Worm (Caenorhabditis elegans) whole organism, L3 larva: ENCODE data around the gene F38B6.7.

ENCODE experiments used
- ZK546.5 ChIP-seq: sonication (generic microtip); optimal IDR thresholded peaks from 2 replicates; lab custom pipeline; 2017; ENCODE audit warnings: missing biosample characterization, missing genetic modification characterization
- ama-1 ChIP-seq: fragments of 150-350 bp; optimal IDR thresholded peaks from 2 replicates; lab custom pipeline; 2018
- ceh-16 ChIP-seq: sonication (generic microtip); optimal IDR thresholded peaks from 2 replicates; lab custom pipeline; 2017; ENCODE audit warnings: missing biosample characterization, missing genetic modification characterization
- ceh-82 ChIP-seq: fragments of 150-350 bp; optimal IDR thresholded peaks from 2 replicates; lab custom pipeline; 2014; ENCODE audit warnings: missing biosample characterization, missing genetic modification characterization
- ceh-9 ChIP-seq: sonication (generic microtip); optimal IDR thresholded peaks from 2 replicates; lab custom pipeline; 2018; ENCODE audit warnings: missing biosample characterization, missing genetic modification characterization
- daf-12 ChIP-seq: fragments of 150-350 bp; optimal IDR thresholded peaks from 2 replicates; lab custom pipeline; 2014; ENCODE audit warnings: missing biosample characterization, missing genetic modification reagents, missing genetic modification characterization
- egl-27 ChIP-seq: sonication (generic microtip); optimal IDR thresholded peaks from 4 replicates; lab custom pipeline; 2017; ENCODE audit warnings: missing biosample characterization, missing genetic modification reagents, missing genetic modification characterization
- elt-1 ChIP-seq: fragments of 150-350 bp; optimal IDR thresholded peaks from 2 replicates; lab custom pipeline; 2014; ENCODE audit warnings: missing biosample characterization, missing genetic modification characterization
- elt-2 ChIP-seq: sonication (generic microtip); optimal IDR thresholded peaks from 2 replicates; lab custom pipeline; 2016; ENCODE audit warnings: missing genetic modification reagents, mild to moderate bottlenecking, missing genetic modification characterization, missing compliant biosample characterization
- elt-3 ChIP-seq, 3 experiments: fragments of 150-350 bp in 1 of 3; sonication (generic microtip) in 2 of 3; optimal IDR thresholded peaks; 2 replicates in 2 of 3; 4 replicates in 1 of 3; lab custom pipeline; 2014 to 2017; ENCODE audit warnings: missing biosample characterization in 3 of 3, missing genetic modification characterization in 3 of 3
- eor-1 ChIP-seq, 2 experiments: fragments of 150-350 bp; optimal IDR thresholded peaks; 2 replicates each; lab custom pipeline; 2014 to 2018; ENCODE audit warnings: missing biosample characterization in 2 of 2, missing genetic modification characterization in 2 of 2
- fkh-10 ChIP-seq: sonication (generic microtip); optimal IDR thresholded peaks from 2 replicates; lab custom pipeline; 2017; ENCODE audit warnings: missing biosample characterization, missing genetic modification reagents, missing genetic modification characterization
- fos-1 ChIP-seq: fragments of 150-350 bp; optimal IDR thresholded peaks from 2 replicates; lab custom pipeline; 2014; ENCODE audit warnings: missing biosample characterization, missing genetic modification characterization
- hmg-11 ChIP-seq: sonication (generic microtip); optimal IDR thresholded peaks from 2 replicates; lab custom pipeline; 2016; ENCODE audit warnings: missing genetic modification characterization, missing compliant biosample characterization
- jun-1 ChIP-seq: fragments of 150-350 bp; optimal IDR thresholded peaks from 2 replicates; lab custom pipeline; 2014; ENCODE audit warnings: missing biosample characterization, missing genetic modification reagents, missing genetic modification characterization
- lin-15B ChIP-seq: fragments of 150-350 bp; optimal IDR thresholded peaks from 2 replicates; lab custom pipeline; 2014; ENCODE audit warnings: missing biosample characterization, missing genetic modification characterization
- lin-39 ChIP-seq: fragments of 150-350 bp; optimal IDR thresholded peaks from 2 replicates; lab custom pipeline; 2018; ENCODE audit warnings: missing biosample characterization, missing genetic modification reagents, missing genetic modification characterization
- lsy-12 ChIP-seq: sonication (generic microtip); optimal IDR thresholded peaks from 2 replicates; lab custom pipeline; 2016; ENCODE audit warnings: mild to moderate bottlenecking, missing genetic modification characterization, missing compliant biosample characterization
- mdl-1 ChIP-seq: fragments of 150-350 bp; optimal IDR thresholded peaks from 2 replicates; lab custom pipeline; 2014; ENCODE audit warnings: missing biosample characterization, missing genetic modification characterization
- mml-1 ChIP-seq: fragments of 150-350 bp; sonication (generic microtip); optimal IDR thresholded peaks from 3 replicates; lab custom pipeline; 2014; ENCODE audit warnings: missing biosample characterization, missing genetic modification characterization
- nfya-1 ChIP-seq: sonication (generic microtip); optimal IDR thresholded peaks from 2 replicates; lab custom pipeline; 2017; ENCODE audit warnings: missing genetic modification characterization, mild to moderate bottlenecking, missing compliant biosample characterization, antibody characterized with exemption, moderate library complexity; ENCODE audit not compliant: insufficient read depth
- nhr-11 ChIP-seq: fragments of 150-350 bp; optimal IDR thresholded peaks from 2 replicates; lab custom pipeline; 2014; ENCODE audit warnings: missing biosample characterization, missing genetic modification characterization
- nhr-12 ChIP-seq: fragments of 150-350 bp; optimal IDR thresholded peaks from 2 replicates; lab custom pipeline; 2014; ENCODE audit warnings: missing biosample characterization, missing genetic modification characterization
- nhr-23 ChIP-seq: fragments of 150-350 bp; optimal IDR thresholded peaks from 2 replicates; lab custom pipeline; 2014; ENCODE audit warnings: missing biosample characterization, missing genetic modification reagents, missing genetic modification characterization
- nhr-25 ChIP-seq: sonication (generic microtip); optimal IDR thresholded peaks from 2 replicates; lab custom pipeline; 2017; ENCODE audit warnings: missing biosample characterization, missing genetic modification characterization
- nhr-28 ChIP-seq: fragments of 150-350 bp; optimal IDR thresholded peaks from 2 replicates; lab custom pipeline; 2014; ENCODE audit warnings: missing biosample characterization, missing genetic modification characterization
- nhr-43 ChIP-seq: sonication (generic microtip); optimal IDR thresholded peaks from 2 replicates; lab custom pipeline; 2016; ENCODE audit warnings: mild to moderate bottlenecking, missing genetic modification characterization, missing compliant biosample characterization; ENCODE audit not compliant: poor library complexity, severe bottlenecking
- nhr-67 ChIP-seq: fragments of 150-350 bp; optimal IDR thresholded peaks from 2 replicates; lab custom pipeline; 2014; ENCODE audit warnings: missing biosample characterization, missing genetic modification characterization
- nhr-76 ChIP-seq: fragments of 150-350 bp; sonication (generic microtip); optimal IDR thresholded peaks from 5 replicates; lab custom pipeline; 2014; ENCODE audit warnings: missing biosample characterization, missing genetic modification characterization
- pha-4 ChIP-seq: fragments of 150-350 bp; optimal IDR thresholded peaks from 2 replicates; lab custom pipeline; 2014; ENCODE audit warnings: missing biosample characterization, missing genetic modification reagents, missing genetic modification characterization
- pqm-1 ChIP-seq: fragments of 150-350 bp; optimal IDR thresholded peaks from 2 replicates; lab custom pipeline; 2017; ENCODE audit warnings: missing biosample characterization, missing genetic modification characterization, inconsistent platforms
- skn-1 ChIP-seq: fragments of 150-350 bp; optimal IDR thresholded peaks from 2 replicates; lab custom pipeline; 2014; ENCODE audit warnings: missing biosample characterization, missing genetic modification characterization
- snpc-4 ChIP-seq: fragments of 150-350 bp; optimal IDR thresholded peaks from 2 replicates; lab custom pipeline; 2014; ENCODE audit warnings: missing biosample characterization, missing genetic modification characterization
- tbx-2 ChIP-seq: sonication (generic microtip); optimal IDR thresholded peaks from 2 replicates; lab custom pipeline; 2016; ENCODE audit warnings: mild to moderate bottlenecking, missing genetic modification characterization, missing compliant biosample characterization
- unc-62 ChIP-seq: fragments of 150-350 bp; sonication (generic microtip); optimal IDR thresholded peaks from 4 replicates; lab custom pipeline; 2014; ENCODE audit warnings: missing biosample characterization, missing genetic modification reagents, missing genetic modification characterization
- zag-1 ChIP-seq: fragments of 150-350 bp; optimal IDR thresholded peaks from 2 replicates; lab custom pipeline; 2014; ENCODE audit warnings: missing biosample characterization, missing genetic modification characterization
- ztf-11 ChIP-seq: fragments of 150-350 bp; optimal IDR thresholded peaks from 2 replicates; lab custom pipeline; 2014; ENCODE audit warnings: missing biosample characterization, missing genetic modification characterization
- ztf-4 ChIP-seq: fragments of 150-350 bp; optimal IDR thresholded peaks from 2 replicates; lab custom pipeline; 2014; ENCODE audit warnings: missing biosample characterization, missing genetic modification characterization

F38B6.7 gene

ce11 chrX:6736358-6736991 is 38.3 kb upstream of the F38B6.7 start:
- TF ChIP-seq ztf-11 (tag; lab: Kevin White, UChicago) (no peak), pqm-1 (tag; lab: Kevin White, UChicago) (peak; percentile 46), lin-15B (no peak), egl-27 (tag; lab: Kevin White, UChicago) (peak; percentile 63), nhr-76 (tag; lab: Kevin White, UChicago) (no peak), ama-1 (lab: Kevin White, UChicago) (no peak), elt-2 (tag; lab: Kevin White, UChicago) (peak; percentile 94), ztf-4 (no peak), nhr-11 (tag; lab: Kevin White, UChicago) (peak; percentile 61), eor-1 (tag; optimal IDR thresholded peaks at IDR 0.05; lab: Kevin White, UChicago) (no peak), mdl-1 (peak; percentile 92), ceh-16 (no peak), skn-1 (tag; lab: Kevin White, UChicago) (peak; percentile 16), jun-1 (tag; lab: Kevin White, UChicago) (peak; percentile 18), nhr-23 (tag; lab: Kevin White, UChicago) (peak; percentile 74), nhr-43 (tag; lab: Kevin White, UChicago) (peak; percentile 95), ZK546.5 (no peak), mml-1 (tag; lab: Kevin White, UChicago) (peak; percentile 50), unc-62 (GFP tag; lab: Kevin White, UChicago) (peak; percentile 59), nhr-25 (tag; lab: Kevin White, UChicago) (peak; percentile 97), nhr-12 (tag; lab: Kevin White, UChicago) (no peak), nfya-1 (tag; lab: Kevin White, UChicago) (peak; percentile 28), tbx-2 (tag; lab: Kevin White, UChicago) (peak; percentile 62), zag-1 (tag; lab: Kevin White, UChicago) (no peak), fos-1 (tag; lab: Kevin White, UChicago) (no peak), ceh-82 (no peak), nhr-67 (no peak), hmg-11 (tag; lab: Kevin White, UChicago) (no peak), elt-1 (peak; percentile 26), fkh-10 (GFP tag; lab: Kevin White, UChicago) (peak; percentile 90), elt-3 (tag; optimal IDR thresholded peaks at IDR 0.05; lab: Kevin White, UChicago) (peak; percentile 84 to 98 (median 86)), daf-12 (no peak), nhr-28 (no peak), pha-4 (tag; lab: Kevin White, UChicago) (peak; percentile 28)

ce11 chrX:6735494-6735893 is 37.3 kb upstream of the F38B6.7 start:
- TF ChIP-seq unc-62 (GFP tag; lab: Kevin White, UChicago) = no peak
- no peak for TF ChIP-seq tbx-2 (tag; lab: Kevin White, UChicago)
- TF ChIP-seq lin-39 (tag; lab: Kevin White, UChicago) = peak; percentile 20
- TF ChIP-seq nfya-1 (tag; lab: Kevin White, UChicago) = peak; percentile 51
- peak; percentile 3 for TF ChIP-seq pha-4 (tag; lab: Kevin White, UChicago)
- TF ChIP-seq nhr-43 (tag; lab: Kevin White, UChicago) = peak; percentile 76
- no peak for TF ChIP-seq mml-1 (tag; lab: Kevin White, UChicago)
- peak; percentile 48 for TF ChIP-seq mdl-1
- no peak for TF ChIP-seq fos-1 (tag; lab: Kevin White, UChicago)
- TF ChIP-seq nhr-25 (tag; lab: Kevin White, UChicago) = peak; percentile 54
- peak; percentile 37 for TF ChIP-seq lsy-12 (tag; lab: Kevin White, UChicago)
- peak; percentile 22 for TF ChIP-seq nhr-23 (tag; lab: Kevin White, UChicago)

ce11 chrX:6733201-6733600 is 35.0 kb upstream of the F38B6.7 start, which contains the start of gene R03E9.2:
R03E9.2 (minus strand) TSS chrX:6733301.
- TF ChIP-seq eor-1 (tag; optimal IDR thresholded peaks at IDR 0.05; lab: Kevin White, UChicago) = no peak
- no peak for TF ChIP-seq nfya-1 (tag; lab: Kevin White, UChicago)
- no peak for TF ChIP-seq ztf-4
- TF ChIP-seq zag-1 (tag; lab: Kevin White, UChicago) = no peak
- TF ChIP-seq ceh-82 = no peak
- TF ChIP-seq ceh-9 (tag; lab: Kevin White, UChicago) = no peak
- TF ChIP-seq daf-12 = no peak
- no peak for TF ChIP-seq nhr-23 (tag; lab: Kevin White, UChicago)
- no peak for TF ChIP-seq ztf-11 (tag; lab: Kevin White, UChicago)
- TF ChIP-seq snpc-4 (tag; lab: Kevin White, UChicago) = no peak
- TF ChIP-seq nhr-25 (tag; lab: Kevin White, UChicago) = no peak
- TF ChIP-seq elt-1 = no peak
- TF ChIP-seq elt-3 (tag; optimal IDR thresholded peaks at IDR 0.05; lab: Kevin White, UChicago) = no peak
